Fruit fly (Drosophila melanogaster) whole organism, embryonic: ENCODE data around the gene CG43322.

Source experiments
- Abd-B ChIP-seq: fragments of 200-800 bp; sonication (Bioruptor generic); optimal IDR thresholded peaks from 2 replicates; lab custom pipeline; 2018; ENCODE audit warnings: missing biosample characterization, mild to moderate bottlenecking, missing genetic modification characterization, moderate library complexity
- Antp ChIP-seq: fragments of 200-800 bp; sonication (Bioruptor generic); optimal IDR thresholded peaks from 3 replicates; lab custom pipeline; 2016; ENCODE audit warnings: missing biosample characterization, missing genetic modification characterization
- CG11247 ChIP-seq: fragments of 200-800 bp; sonication (Bioruptor generic); IDR thresholded peaks from 2 replicates; pipeline ENCODE4 v1.3.6; 2022; ENCODE audit warnings: missing biosample characterization, missing genetic modification characterization
- CG11398 ChIP-seq: fragments of 200-800 bp; sonication (Bioruptor generic); optimal IDR thresholded peaks from 2 replicates; lab custom pipeline; 2016; ENCODE audit warnings: missing biosample characterization, missing genetic modification characterization
- CG11504 ChIP-seq: fragments of 200-800 bp; sonication (Bioruptor generic); optimal IDR thresholded peaks from 3 replicates; lab custom pipeline; 2019; ENCODE audit warnings: missing biosample characterization, mild to moderate bottlenecking, missing genetic modification characterization, moderate library complexity
- CG1233 ChIP-seq: fragments of 200-800 bp; sonication (Bioruptor generic); optimal IDR thresholded peaks from 4 replicates; lab custom pipeline; 2018; ENCODE audit warnings: missing biosample characterization, mild to moderate bottlenecking, missing genetic modification characterization
- CG12659 ChIP-seq: fragments of 200-800 bp; sonication (Bioruptor generic); optimal IDR thresholded peaks from 3 replicates; lab custom pipeline; 2017; ENCODE audit warnings: mild to moderate bottlenecking, missing biosample characterization, missing genetic modification reagents, missing genetic modification characterization
- CG15269 ChIP-seq: fragments of 200-800 bp; sonication (Bioruptor generic); optimal IDR thresholded peaks from 2 replicates; lab custom pipeline; 2018; ENCODE audit warnings: missing biosample characterization, mild to moderate bottlenecking, missing genetic modification characterization, moderate library complexity
- CG1529 ChIP-seq: fragments of 200-800 bp; sonication (Bioruptor generic); optimal IDR thresholded peaks from 3 replicates; lab custom pipeline; 2018; ENCODE audit warnings: missing biosample characterization, missing genetic modification characterization
- CG15601 ChIP-seq: fragments of 200-800 bp; sonication (Bioruptor generic); optimal IDR thresholded peaks from 3 replicates; lab custom pipeline; 2019; ENCODE audit warnings: missing biosample characterization, mild to moderate bottlenecking, missing genetic modification characterization, moderate library complexity
- CG17385 ChIP-seq: fragments of 200-800 bp; sonication (Bioruptor generic); optimal IDR thresholded peaks from 3 replicates; lab custom pipeline; 2018; ENCODE audit warnings: missing biosample characterization, mild to moderate bottlenecking, missing genetic modification characterization
- CG18262 ChIP-seq: fragments of 200-800 bp; optimal IDR thresholded peaks from 3 replicates; lab custom pipeline; 2019; ENCODE audit warnings: missing biosample characterization, mild to moderate bottlenecking, missing genetic modification characterization, moderate library complexity
- CG32767 ChIP-seq: fragments of 200-800 bp; sonication (Bioruptor generic); IDR thresholded peaks from 2 replicates; pipeline ENCODE4 v1.3.6; 2022; ENCODE audit warnings: missing biosample characterization, missing genetic modification characterization
- CG3407 ChIP-seq: fragments of 200-800 bp; sonication (Bioruptor generic); optimal IDR thresholded peaks from 2 replicates; lab custom pipeline; 2018; ENCODE audit warnings: missing biosample characterization, mild to moderate bottlenecking, missing genetic modification characterization
- CG34422 ChIP-seq: fragments of 200-800 bp; sonication (Bioruptor generic); IDR thresholded peaks from 3 replicates; pipeline ENCODE4 v1.3.6; 2022; ENCODE audit warnings: missing biosample characterization, missing genetic modification characterization
- CG4820 ChIP-seq: fragments of 200-800 bp; sonication (Bioruptor generic); optimal IDR thresholded peaks from 3 replicates; lab custom pipeline; 2016; ENCODE audit warnings: missing biosample characterization, missing genetic modification characterization
- CG6254 ChIP-seq: fragments of 200-800 bp; sonication (Bioruptor generic); optimal IDR thresholded peaks from 3 replicates; lab custom pipeline; 2017; ENCODE audit warnings: mild to moderate bottlenecking, missing biosample characterization, missing genetic modification reagents, missing genetic modification characterization
- Eip74EF ChIP-seq, 2 experiments: fragments of 200-800 bp in 1 of 2; fragments of >200 bp in 1 of 2; sonication (Bioruptor generic) in 1 of 2; optimal IDR thresholded peaks; 2 replicates each; lab custom pipeline; 2017 to 2019; ENCODE audit warnings: missing biosample characterization in 2 of 2, missing genetic modification characterization in 2 of 2, mild to moderate bottlenecking in 1 of 2, moderate library complexity in 1 of 2
- Ets97D ChIP-seq: fragments of 200-800 bp; sonication (Bioruptor generic); optimal IDR thresholded peaks from 3 replicates; lab custom pipeline; 2016; ENCODE audit warnings: missing biosample characterization, missing genetic modification characterization
- Hmr ChIP-seq: fragments of 200-800 bp; sonication (Bioruptor generic); optimal IDR thresholded peaks from 3 replicates; lab custom pipeline; 2017; ENCODE audit warnings: mild to moderate bottlenecking, missing biosample characterization, missing genetic modification reagents, missing genetic modification characterization
- Nf-YA ChIP-seq: fragments of 200-800 bp; sonication (Bioruptor generic); IDR thresholded peaks from 2 replicates; pipeline ENCODE4 v1.3.6; 2022; ENCODE audit warnings: missing biosample characterization, missing genetic modification characterization
- Stat92E ChIP-seq, 3 experiments: fragments of >200 bp in 2 of 3; fragments of 200-800 bp in 1 of 3; sonication (Bioruptor generic) in 1 of 3; optimal IDR thresholded peaks; 2 replicates each; lab custom pipeline; 2017 to 2019; ENCODE audit warnings: missing biosample characterization in 3 of 3, missing genetic modification characterization in 3 of 3, mild to moderate bottlenecking in 1 of 3, moderate library complexity in 1 of 3
- YL-1 ChIP-seq: fragments of 200-800 bp; sonication (Bioruptor generic); optimal IDR thresholded peaks from 3 replicates; lab custom pipeline; 2017; ENCODE audit warnings: missing biosample characterization, mild to moderate bottlenecking, missing genetic modification characterization
- az2 ChIP-seq: fragments of 200-800 bp; sonication (Bioruptor generic); optimal IDR thresholded peaks from 3 replicates; lab custom pipeline; 2016; ENCODE audit warnings: missing biosample characterization, missing genetic modification characterization
- chif ChIP-seq, 2 experiments: fragments of 200-800 bp; sonication (Bioruptor generic); optimal IDR thresholded peaks; 3 replicates each; lab custom pipeline; 2016; ENCODE audit warnings: missing biosample characterization in 2 of 2, missing genetic modification characterization in 2 of 2
- ci ChIP-seq: fragments of 200-800 bp; sonication (Bioruptor generic); IDR thresholded peaks from 3 replicates; pipeline ENCODE4 v1.3.6; 2022; ENCODE audit warnings: missing biosample characterization, missing genetic modification characterization
- cwo ChIP-seq: fragments of 200-800 bp; sonication (Bioruptor generic); optimal IDR thresholded peaks from 3 replicates; lab custom pipeline; 2017; ENCODE audit warnings: missing biosample characterization, missing genetic modification characterization, mild to moderate bottlenecking, moderate library complexity, missing genetic modification reagents
- disco-r ChIP-seq: fragments of 200-800 bp; sonication (Bioruptor generic); optimal IDR thresholded peaks from 2 replicates; lab custom pipeline; 2016; ENCODE audit warnings: missing biosample characterization, missing genetic modification characterization
- fd3F ChIP-seq: fragments of 200-800 bp; sonication (Bioruptor generic); optimal IDR thresholded peaks from 2 replicates; lab custom pipeline; 2018; ENCODE audit warnings: missing biosample characterization, mild to moderate bottlenecking, missing genetic modification characterization, moderate library complexity
- gcm2 ChIP-seq: fragments of 200-800 bp; sonication (Bioruptor generic); optimal IDR thresholded peaks from 2 replicates; lab custom pipeline; 2016; ENCODE audit warnings: missing biosample characterization, missing genetic modification characterization
- h ChIP-seq: fragments of >200 bp; optimal IDR thresholded peaks from 2 replicates; lab custom pipeline; 2017
- her ChIP-seq: fragments of 200-800 bp; sonication (Bioruptor generic); optimal IDR thresholded peaks from 2 replicates; lab custom pipeline; 2016; ENCODE audit warnings: missing biosample characterization, missing genetic modification characterization
- lbe ChIP-seq: fragments of 200-800 bp; sonication (Bioruptor generic); optimal IDR thresholded peaks from 2 replicates; lab custom pipeline; 2016; ENCODE audit warnings: missing biosample characterization, mild to moderate bottlenecking, missing genetic modification characterization
- onecut ChIP-seq: fragments of 200-800 bp; sonication (Bioruptor generic); IDR thresholded peaks from 2 replicates; pipeline ENCODE4 v1.3.6; 2022; ENCODE audit warnings: missing biosample characterization, missing genetic modification characterization
- org-1 ChIP-seq: fragments of 200-800 bp; sonication (Bioruptor generic); optimal IDR thresholded peaks from 2 replicates; lab custom pipeline; 2017; ENCODE audit warnings: missing biosample characterization, missing genetic modification characterization
- pfk ChIP-seq: fragments of 200-800 bp; sonication (Bioruptor generic); optimal IDR thresholded peaks from 2 replicates; lab custom pipeline; 2018; ENCODE audit warnings: missing biosample characterization, mild to moderate bottlenecking, missing genetic modification characterization, moderate library complexity
- phol ChIP-seq: fragments of 200-800 bp; sonication (Bioruptor generic); optimal IDR thresholded peaks from 3 replicates; lab custom pipeline; 2018; ENCODE audit warnings: missing biosample characterization, mild to moderate bottlenecking, missing genetic modification characterization, moderate library complexity
- prd ChIP-seq, 3 experiments: fragments of >200 bp in 2 of 3; fragments of 200-800 bp in 1 of 3; sonication (Bioruptor generic) in 1 of 3; optimal IDR thresholded peaks in 2 of 3; IDR thresholded peaks in 1 of 3; 2 replicates in 2 of 3; 3 replicates in 1 of 3; pipeline versions ENCODE4 v1.3.6 to Lab custom; 2017 to 2022; ENCODE audit warnings: missing biosample characterization in 1 of 3, missing genetic modification characterization in 1 of 3
- sc ChIP-seq, 3 experiments: fragments of >200 bp in 2 of 3; fragments of 200-800 bp in 1 of 3; sonication (Bioruptor generic) in 1 of 3; optimal IDR thresholded peaks; 2 replicates in 2 of 3; 3 replicates in 1 of 3; lab custom pipeline; 2017; ENCODE audit warnings: mild to moderate bottlenecking in 1 of 3, missing biosample characterization in 1 of 3, missing genetic modification characterization in 1 of 3, missing genetic modification reagents in 1 of 3
- sna ChIP-seq: fragments of 200-800 bp; sonication (Bioruptor generic); IDR thresholded peaks from 2 replicates; pipeline ENCODE4 v1.3.6; 2022; ENCODE audit warnings: missing biosample characterization, missing genetic modification characterization; ENCODE audit not compliant: partially characterized antibody
- sug ChIP-seq: fragments of 200-800 bp; optimal IDR thresholded peaks from 2 replicates; lab custom pipeline; 2019; ENCODE audit warnings: missing biosample characterization, mild to moderate bottlenecking, missing genetic modification characterization, moderate library complexity
- tna ChIP-seq: fragments of 200-800 bp; sonication (Bioruptor generic); IDR thresholded peaks from 2 replicates; pipeline ENCODE4 v1.3.6; 2022; ENCODE audit warnings: missing biosample characterization, missing genetic modification characterization; ENCODE audit not compliant: partially characterized antibody
- trem ChIP-seq: fragments of 200-800 bp; optimal IDR thresholded peaks from 3 replicates; lab custom pipeline; 2019; ENCODE audit warnings: missing biosample characterization, mild to moderate bottlenecking, missing genetic modification characterization, moderate library complexity
- twi ChIP-seq: fragments of 200-800 bp; optimal IDR thresholded peaks from 2 replicates; lab custom pipeline; 2019; ENCODE audit warnings: missing biosample characterization, mild to moderate bottlenecking, missing genetic modification characterization, moderate library complexity
- tx ChIP-seq: fragments of 200-800 bp; sonication (Bioruptor generic); optimal IDR thresholded peaks from 2 replicates; lab custom pipeline; 2016; ENCODE audit warnings: missing biosample characterization, missing genetic modification characterization
- unpg ChIP-seq: fragments of 200-800 bp; sonication (Bioruptor generic); optimal IDR thresholded peaks from 3 replicates; lab custom pipeline; 2018; ENCODE audit warnings: missing biosample characterization, mild to moderate bottlenecking, missing genetic modification characterization, moderate library complexity
- vvl ChIP-seq: fragments of 200-800 bp; sonication (Bioruptor generic); IDR thresholded peaks from 2 replicates; pipeline ENCODE4 v1.3.6; 2022; ENCODE audit warnings: missing biosample characterization, missing genetic modification characterization
- wdn ChIP-seq: fragments of 200-800 bp; sonication (Bioruptor generic); IDR thresholded peaks from 2 replicates; pipeline ENCODE4 v1.3.6; 2022; ENCODE audit warnings: missing biosample characterization, missing genetic modification characterization
- z ChIP-seq: fragments of 200-800 bp; sonication (Bioruptor generic); IDR thresholded peaks from 3 replicates; pipeline ENCODE4 v1.3.6; 2022; ENCODE audit warnings: missing biosample characterization, missing genetic modification characterization

The CG43322 gene

dm6 chr2L:7039342-7039684 is 26.1 kb downstream of the CG43322 start:
- peak; percentile 62 for TF ChIP-seq gcm2 (GFP tag; lab: Kevin White, UChicago)
- TF ChIP-seq Stat92E (GFP tag; optimal IDR thresholded peaks at IDR 0.05; lab: Kevin White, UChicago): no peak
- peak; percentile 66 for TF ChIP-seq lbe (GFP tag; lab: Kevin White, UChicago)
- TF ChIP-seq CG15269 (tag; lab: Kevin White, UChicago): peak; percentile 62
- peak; percentile 49 for TF ChIP-seq Nf-YA (GFP tag; lab: Robert Waterston, UW)
- TF ChIP-seq sug (tag; lab: Kevin White, UChicago): no peak
- peak; percentile 67; the same call in 2 of the 3 replicates for TF ChIP-seq CG34422 (GFP tag; lab: Robert Waterston, UW)
- peak; percentile 17 for TF ChIP-seq trem (tag; lab: Kevin White, UChicago)
- TF ChIP-seq org-1 (GFP tag; lab: Kevin White, UChicago): peak; percentile 47
- TF ChIP-seq sc (optimal IDR thresholded peaks at IDR 0.05; lab: Kevin White, UChicago): no peak
- TF ChIP-seq sc (GFP tag; optimal IDR thresholded peaks at IDR 0.05; lab: Kevin White, UChicago): no peak
- no peak for TF ChIP-seq sna (GFP tag; lab: Robert Waterston, UW)
- TF ChIP-seq disco-r (GFP tag; lab: Kevin White, UChicago): peak; percentile 6
- TF ChIP-seq prd (optimal IDR thresholded peaks at IDR 0.05; lab: Kevin White, UChicago): no peak
- peak; percentile 76 for TF ChIP-seq prd (GFP tag; IDR thresholded peaks at IDR 0.05; lab: Robert Waterston, UW)
- peak; percentile 32 for TF ChIP-seq CG12659 (GFP tag; lab: Kevin White, UChicago)
- peak; percentile 54 for TF ChIP-seq CG18262
- peak; percentile 7 for TF ChIP-seq fd3F (GFP tag; lab: Kevin White, UChicago)
- TF ChIP-seq az2: peak; percentile 41
- no peak for TF ChIP-seq CG15601 (tag; lab: Kevin White, UChicago)
- peak; percentile 20 for TF ChIP-seq Antp
- TF ChIP-seq CG17385 (GFP tag; lab: Kevin White, UChicago): peak; percentile 69
- TF ChIP-seq cwo (GFP tag; lab: Kevin White, UChicago): peak; percentile 44
- peak; percentile 8 for TF ChIP-seq CG1233 (GFP tag; lab: Kevin White, UChicago)
- peak; percentile 26 for TF ChIP-seq CG3407 (GFP tag; lab: Kevin White, UChicago)
- TF ChIP-seq YL-1: no peak
- peak; percentile 30 for TF ChIP-seq unpg (GFP tag; lab: Kevin White, UChicago)
- peak; percentile 42; the same call in 1 of the 2 replicates for TF ChIP-seq CG32767
- TF ChIP-seq Ets97D (GFP tag; lab: Kevin White, UChicago): no peak
- TF ChIP-seq phol (tag; lab: Kevin White, UChicago): peak; percentile 45
- TF ChIP-seq wdn (GFP tag; lab: Robert Waterston, UW): peak; percentile 36; the same call in 1 of the 2 replicates
- TF ChIP-seq CG1529 (GFP tag; lab: Kevin White, UChicago): peak; percentile 9
- TF ChIP-seq CG11247 (GFP tag; lab: Robert Waterston, UW): peak; percentile 62
- peak; percentile 70; the same call in 1 of the 2 replicates for TF ChIP-seq vvl (GFP tag; lab: Robert Waterston, UW)
- TF ChIP-seq Eip74EF (GFP tag; optimal IDR thresholded peaks at IDR 0.05; lab: Kevin White, UChicago): no peak
- TF ChIP-seq chif (GFP tag; optimal IDR thresholded peaks at IDR 0.05; lab: Kevin White, UChicago): peak; percentile 56 to 64
- TF ChIP-seq h: no peak
- no peak for TF ChIP-seq tna (GFP tag; lab: Robert Waterston, UW)
- peak; percentile 64 for TF ChIP-seq CG11504
- peak; percentile 66; the same call in 2 of the 3 replicates for TF ChIP-seq ci (GFP tag; lab: Robert Waterston, UW)
- TF ChIP-seq CG6254 (GFP tag; lab: Kevin White, UChicago): no peak
- TF ChIP-seq Hmr (GFP tag; lab: Kevin White, UChicago): peak; percentile 44
- TF ChIP-seq onecut: peak; percentile 52; the same call in 1 of the 2 replicates
- TF ChIP-seq CG11398 (GFP tag; lab: Kevin White, UChicago): peak; percentile 31
- no peak for TF ChIP-seq z (GFP tag; lab: Robert Waterston, UW)
- TF ChIP-seq tx (GFP tag; lab: Kevin White, UChicago): peak; percentile 44
- TF ChIP-seq her (GFP tag; lab: Kevin White, UChicago): peak; percentile 27
- TF ChIP-seq Abd-B (GFP tag; lab: Kevin White, UChicago): peak; percentile 72
- TF ChIP-seq pfk (GFP tag; lab: Kevin White, UChicago): no peak
- no peak for TF ChIP-seq twi (tag; lab: Kevin White, UChicago)
- TF ChIP-seq CG4820 (GFP tag; lab: Kevin White, UChicago): peak; percentile 45
